Worm (Caenorhabditis elegans) whole organism, L1 larva: ENCODE results near the gene F53C3.8.

Experiments
- C16A3.4 ChIP-seq: fragments of 150-350 bp; optimal IDR thresholded peaks from 2 replicates; lab custom pipeline; 2014; ENCODE audit warnings: missing biosample characterization, missing genetic modification characterization
- C34B4.2 ChIP-seq: sonication (generic microtip); optimal IDR thresholded peaks from 2 replicates; lab custom pipeline; 2017; ENCODE audit warnings: mild to moderate bottlenecking, missing genetic modification characterization, missing compliant biosample characterization
- aly-2 ChIP-seq: fragments of 150-350 bp; optimal IDR thresholded peaks from 2 replicates; lab custom pipeline; 2014; ENCODE audit warnings: missing biosample characterization, missing genetic modification characterization
- ama-1 ChIP-seq: fragments of 150-350 bp; optimal IDR thresholded peaks from 2 replicates; lab custom pipeline; 2014
- blmp-1 ChIP-seq: fragments of 150-350 bp; optimal IDR thresholded peaks from 2 replicates; lab custom pipeline; 2014; ENCODE audit warnings: missing biosample characterization, missing genetic modification characterization
- ceh-63 ChIP-seq: fragments of 200-800 bp; sonication (Bioruptor generic); optimal IDR thresholded peaks from 2 replicates; lab custom pipeline; 2018; ENCODE audit warnings: mild to moderate bottlenecking, missing genetic modification characterization, missing compliant biosample characterization
- ceh-8 ChIP-seq: fragments of 200-800 bp; sonication (Bioruptor generic); optimal IDR thresholded peaks from 2 replicates; lab custom pipeline; 2018; ENCODE audit warnings: mild to moderate bottlenecking, missing genetic modification characterization, moderate library complexity, missing compliant biosample characterization
- ceh-82 ChIP-seq, 3 experiments: fragments of 150-350 bp in 1 of 3; sonication (generic microtip) in 2 of 3; optimal IDR thresholded peaks; 2 replicates each; lab custom pipeline; 2014 to 2017; ENCODE audit warnings: missing biosample characterization in 3 of 3, missing genetic modification characterization in 3 of 3
- ceh-90 ChIP-seq: sonication (generic microtip); optimal IDR thresholded peaks from 2 replicates; lab custom pipeline; 2016; ENCODE audit warnings: missing genetic modification characterization, missing compliant biosample characterization
- dpl-1 ChIP-seq, 3 experiments: fragments of 150-350 bp in 2 of 3; sonication (generic microtip) in 1 of 3; optimal IDR thresholded peaks; 2 replicates each; lab custom pipeline; 2014 to 2017; ENCODE audit warnings: missing biosample characterization in 3 of 3, missing genetic modification characterization in 3 of 3, missing genetic modification reagents in 3 of 3
- efl-1 ChIP-seq, 4 experiments: fragments of 150-350 bp; optimal IDR thresholded peaks in 3 of 4; peaks in 1 of 4; 1 replicate in 1 of 4; 2 replicates in 3 of 4; lab custom pipeline; 2014; ENCODE audit warnings: missing biosample characterization in 2 of 4, missing genetic modification characterization in 2 of 4, missing genetic modification reagents in 2 of 4
- efl-3 ChIP-seq: fragments of 200-800 bp; sonication (Bioruptor generic); optimal IDR thresholded peaks from 2 replicates; lab custom pipeline; 2018; ENCODE audit warnings: mild to moderate bottlenecking, missing genetic modification characterization, missing compliant biosample characterization
- elt-2 ChIP-seq: sonication (generic microtip); optimal IDR thresholded peaks from 2 replicates; lab custom pipeline; 2016; ENCODE audit warnings: missing genetic modification characterization, mild to moderate bottlenecking, inconsistent platforms, missing compliant biosample characterization, missing genetic modification reagents
- elt-3 ChIP-seq, 6 experiments: fragments of 150-350 bp in 1 of 6; sonication (generic microtip); optimal IDR thresholded peaks; 2 replicates each; lab custom pipeline; 2017 to 2018; ENCODE audit warnings: missing biosample characterization in 6 of 6, missing genetic modification characterization in 6 of 6, inconsistent platforms in 1 of 6
- grh-1 ChIP-seq: fragments of 200-800 bp; sonication (Bioruptor generic); IDR thresholded peaks from 2 replicates; pipeline ENCODE4 v1.3.6; 2022; ENCODE audit warnings: missing genetic modification reagents, missing genetic modification characterization, missing compliant biosample characterization
- hlh-17 ChIP-seq: fragments of 200-800 bp; sonication (Bioruptor generic); optimal IDR thresholded peaks from 2 replicates; lab custom pipeline; 2018; ENCODE audit warnings: missing genetic modification characterization, mild to moderate bottlenecking, missing compliant biosample characterization, moderate library complexity, borderline replicate concordance
- hpl-2 ChIP-seq: fragments of 150-350 bp; optimal IDR thresholded peaks from 2 replicates; lab custom pipeline; 2014; ENCODE audit warnings: missing biosample characterization, missing genetic modification reagents, missing genetic modification characterization
- irx-1 ChIP-seq: sonication (generic microtip); optimal IDR thresholded peaks from 2 replicates; lab custom pipeline; 2016; ENCODE audit warnings: missing genetic modification characterization, missing compliant biosample characterization
- isw-1 ChIP-seq: fragments of 200-800 bp; sonication (Bioruptor generic); IDR thresholded peaks from 2 replicates; pipeline ENCODE4 v1.3.6; 2022; ENCODE audit warnings: missing genetic modification characterization, missing compliant biosample characterization
- jun-1 ChIP-seq: fragments of 150-350 bp; optimal IDR thresholded peaks from 2 replicates; lab custom pipeline; 2014; ENCODE audit warnings: missing biosample characterization, missing genetic modification reagents, missing genetic modification characterization
- lin-14 ChIP-seq: fragments of 200-800 bp; sonication (Bioruptor generic); optimal IDR thresholded peaks from 2 replicates; lab custom pipeline; 2018; ENCODE audit warnings: mild to moderate bottlenecking, missing genetic modification characterization, moderate library complexity, missing compliant biosample characterization
- lin-35 ChIP-seq, 2 experiments: fragments of 150-350 bp; optimal IDR thresholded peaks; 2 replicates each; lab custom pipeline; 2014; ENCODE audit warnings: missing biosample characterization in 2 of 2, missing genetic modification characterization in 2 of 2, missing genetic modification reagents in 2 of 2
- lir-3 ChIP-seq: sonication (generic microtip); optimal IDR thresholded peaks from 2 replicates; lab custom pipeline; 2016; ENCODE audit warnings: mild to moderate bottlenecking, missing genetic modification characterization, moderate library complexity, missing compliant biosample characterization; ENCODE audit not compliant: poor library complexity
- lsy-2 ChIP-seq, 2 experiments: fragments of 150-350 bp; optimal IDR thresholded peaks; 2 replicates each; lab custom pipeline; 2014; ENCODE audit warnings: missing biosample characterization in 2 of 2, missing genetic modification characterization in 2 of 2
- mef-2 ChIP-seq: fragments of 150-350 bp; optimal IDR thresholded peaks from 2 replicates; lab custom pipeline; 2014; ENCODE audit warnings: missing biosample characterization, missing genetic modification characterization
- mep-1 ChIP-seq: fragments of 150-350 bp; optimal IDR thresholded peaks from 2 replicates; lab custom pipeline; 2014; ENCODE audit warnings: missing biosample characterization, missing genetic modification characterization
- nhr-12 ChIP-seq: sonication (generic microtip); optimal IDR thresholded peaks from 2 replicates; lab custom pipeline; 2017; ENCODE audit warnings: missing biosample characterization, missing genetic modification characterization
- nhr-19 ChIP-seq: fragments of 200-800 bp; sonication (Bioruptor generic); conservative IDR thresholded peaks from 2 replicates; pipeline ENCODE4 v1.3.6; 2022; ENCODE audit warnings: missing genetic modification characterization, missing compliant biosample characterization
- nhr-20 ChIP-seq: sonication (generic microtip); optimal IDR thresholded peaks from 2 replicates; lab custom pipeline; 2016; ENCODE audit warnings: mild to moderate bottlenecking, missing genetic modification characterization, missing compliant biosample characterization
- nhr-237 ChIP-seq: fragments of 150-350 bp; optimal IDR thresholded peaks from 2 replicates; lab custom pipeline; 2014; ENCODE audit warnings: missing biosample characterization, missing genetic modification characterization
- nhr-71 ChIP-seq: sonication (generic microtip); optimal IDR thresholded peaks from 2 replicates; lab custom pipeline; 2016; ENCODE audit warnings: mild to moderate bottlenecking, missing genetic modification characterization, moderate library complexity, missing compliant biosample characterization
- nhr-76 ChIP-seq: sonication (generic microtip); optimal IDR thresholded peaks from 2 replicates; lab custom pipeline; 2017; ENCODE audit warnings: missing biosample characterization, missing genetic modification characterization
- nhr-77 ChIP-seq: fragments of 150-350 bp; optimal IDR thresholded peaks from 2 replicates; lab custom pipeline; 2014; ENCODE audit warnings: missing biosample characterization, missing genetic modification characterization
- nhr-85 ChIP-seq: sonication (generic microtip); peaks from one replicate; lab custom pipeline; 2016; ENCODE audit warnings: missing genetic modification characterization, inconsistent platforms, missing compliant biosample characterization
- nhr-90 ChIP-seq: sonication (generic microtip); optimal IDR thresholded peaks from 2 replicates; lab custom pipeline; 2016; ENCODE audit warnings: mild to moderate bottlenecking, missing genetic modification characterization, missing compliant biosample characterization; ENCODE audit not compliant: poor library complexity
- pqm-1 ChIP-seq: sonication (generic microtip); optimal IDR thresholded peaks from 3 replicates; lab custom pipeline; 2017; ENCODE audit warnings: missing biosample characterization, missing genetic modification characterization
- skn-1 ChIP-seq: fragments of 150-350 bp; optimal IDR thresholded peaks from 2 replicates; lab custom pipeline; 2014; ENCODE audit warnings: missing biosample characterization, missing genetic modification characterization
- snpc-4 ChIP-seq: fragments of 150-350 bp; optimal IDR thresholded peaks from 2 replicates; lab custom pipeline; 2014; ENCODE audit warnings: missing biosample characterization, missing genetic modification characterization
- snu-23 ChIP-seq: sonication (generic microtip); optimal IDR thresholded peaks from 2 replicates; lab custom pipeline; 2016; ENCODE audit warnings: missing genetic modification characterization, missing compliant biosample characterization
- sup-37 ChIP-seq: fragments of 200-800 bp; sonication (Bioruptor generic); optimal IDR thresholded peaks from 2 replicates; lab custom pipeline; 2018; ENCODE audit warnings: mild to moderate bottlenecking, missing genetic modification characterization, missing compliant biosample characterization
- swsn-7 ChIP-seq: sonication (generic microtip); optimal IDR thresholded peaks from 2 replicates; lab custom pipeline; 2016; ENCODE audit warnings: missing genetic modification characterization, missing compliant biosample characterization
- tbx-2 ChIP-seq: sonication (generic microtip); optimal IDR thresholded peaks from 2 replicates; lab custom pipeline; 2016; ENCODE audit warnings: missing genetic modification characterization, missing compliant biosample characterization
- xbp-1 ChIP-seq: sonication (generic microtip); optimal IDR thresholded peaks from 2 replicates; lab custom pipeline; 2016; ENCODE audit warnings: missing genetic modification characterization, missing compliant biosample characterization
- zag-1 ChIP-seq: fragments of 150-350 bp; optimal IDR thresholded peaks from 2 replicates; lab custom pipeline; 2014; ENCODE audit warnings: missing biosample characterization, missing genetic modification characterization
- zip-4 ChIP-seq: fragments of 200-800 bp; sonication (Bioruptor generic); optimal IDR thresholded peaks from 2 replicates; lab custom pipeline; 2018; ENCODE audit warnings: mild to moderate bottlenecking, missing genetic modification characterization, moderate library complexity, missing compliant biosample characterization
- ztf-4 ChIP-seq: fragments of 150-350 bp; optimal IDR thresholded peaks from 2 replicates; lab custom pipeline; 2014; ENCODE audit warnings: missing biosample characterization, missing genetic modification characterization

The F53C3.8 gene

ce11 chrII:3927943-3928393 is 36.7 kb downstream of the F53C3.8 start, which contains the start of gene plpp-1.1:
plpp-1.1 (minus strand) TSS chrII:3927993.
- TF ChIP-seq nhr-90 (tag; lab: Kevin White, UChicago): no peak
- TF ChIP-seq mef-2: no peak
- TF ChIP-seq isw-1 (GFP tag; lab: Robert Waterston, UW): no peak
- TF ChIP-seq nhr-85 (tag; lab: Kevin White, UChicago): no peak
- no peak for TF ChIP-seq C16A3.4
- no peak for TF ChIP-seq C34B4.2 (tag; lab: Kevin White, UChicago)
- no peak for TF ChIP-seq skn-1 (tag; lab: Kevin White, UChicago)
- no peak for TF ChIP-seq nhr-77 (tag; lab: Kevin White, UChicago)
- TF ChIP-seq pqm-1: no peak
- TF ChIP-seq ceh-63 (GFP tag; lab: Kevin White, UChicago): no peak
- TF ChIP-seq efl-3: no peak
- no peak for TF ChIP-seq ztf-4
- no peak for TF ChIP-seq ceh-8
- no peak for TF ChIP-seq lin-14 (GFP tag; lab: Kevin White, UChicago)
- TF ChIP-seq elt-2 (tag; lab: Kevin White, UChicago): no peak
- TF ChIP-seq dpl-1 (GFP tag; optimal IDR thresholded peaks at IDR 0.05; lab: Kevin White, UChicago): no peak

ce11 chrII:3929446-3929845 is 38.2 kb downstream of the F53C3.8 start:
- no peak for TF ChIP-seq nhr-12 (tag; lab: Kevin White, UChicago)
- peak; percentile 71 for TF ChIP-seq snu-23 (GFP tag; lab: Kevin White, UChicago)
- TF ChIP-seq hpl-2: no peak
- TF ChIP-seq ceh-90 (tag; lab: Kevin White, UChicago): no peak
- TF ChIP-seq grh-1 (GFP tag; lab: Robert Waterston, UW): peak; percentile 85
- peak; percentile 7 to 61 for TF ChIP-seq lsy-2 (tag; optimal IDR thresholded peaks at IDR 0.05; lab: Kevin White, UChicago)
- TF ChIP-seq ceh-82 (tag; optimal IDR thresholded peaks at IDR 0.05; lab: Kevin White, UChicago): peak in 1 of 3 experiments; percentile 6
- TF ChIP-seq efl-1 (optimal IDR thresholded peaks at IDR 0.05; lab: Kevin White, UChicago): peak; percentile 6 to 36
- peak; percentile 7 to 81 for TF ChIP-seq efl-1 (GFP tag; optimal IDR thresholded peaks at IDR 0.05 in 1 of 2; lab: Kevin White, UChicago)
- TF ChIP-seq elt-3 (tag; optimal IDR thresholded peaks at IDR 0.05; lab: Kevin White, UChicago): peak in 2 of 6 experiments; percentile 9 to 33
- TF ChIP-seq nhr-71 (tag; lab: Kevin White, UChicago): peak; percentile 60
- TF ChIP-seq nhr-90 (tag; lab: Kevin White, UChicago): peak; percentile 12
- peak; percentile 10 to 69 for TF ChIP-seq lin-35 (GFP tag; optimal IDR thresholded peaks at IDR 0.05; lab: Kevin White, UChicago)
- TF ChIP-seq tbx-2: peak; percentile 47
- peak; percentile 38 for TF ChIP-seq C16A3.4
- peak; percentile 54 for TF ChIP-seq mep-1
- peak; percentile 41 for TF ChIP-seq skn-1 (tag; lab: Kevin White, UChicago)
- peak in 2 of 3 experiments; percentile 26 to 48 for TF ChIP-seq dpl-1 (GFP tag; optimal IDR thresholded peaks at IDR 0.05; lab: Kevin White, UChicago)
- peak; percentile 61 for TF ChIP-seq nhr-20
- TF ChIP-seq nhr-85 (tag; lab: Kevin White, UChicago): peak; percentile 58
- TF ChIP-seq nhr-77 (tag; lab: Kevin White, UChicago): peak; percentile 33
- TF ChIP-seq hlh-17 (GFP tag; lab: Kevin White, UChicago): no peak
- no peak for TF ChIP-seq jun-1 (tag; lab: Kevin White, UChicago)
- peak; percentile 84 for TF ChIP-seq lin-14 (GFP tag; lab: Kevin White, UChicago)
- TF ChIP-seq nhr-237 (tag; lab: Kevin White, UChicago): peak; percentile 3
- TF ChIP-seq nhr-19 (GFP tag; lab: Robert Waterston, UW): peak; percentile 19; the same call in 1 of the 2 replicates
- no peak for TF ChIP-seq swsn-7 (tag; lab: Kevin White, UChicago)
- TF ChIP-seq blmp-1: peak; percentile 80

ce11 chrII:3930478-3931182 is 39.4 kb downstream of the F53C3.8 start:
- no peak for TF ChIP-seq lir-3 (tag; lab: Kevin White, UChicago)
- TF ChIP-seq nhr-76 (tag; lab: Kevin White, UChicago): no peak
- peak; percentile 73 for TF ChIP-seq nhr-71 (tag; lab: Kevin White, UChicago)
- TF ChIP-seq elt-2 (tag; lab: Kevin White, UChicago): no peak
- peak; percentile 65 for TF ChIP-seq nhr-20
- TF ChIP-seq xbp-1 (tag; lab: Kevin White, UChicago): peak; percentile 15
- peak; percentile 91 for TF ChIP-seq blmp-1
- TF ChIP-seq ztf-4: no peak
- no peak for TF ChIP-seq sup-37
- no peak for TF ChIP-seq snpc-4
- no peak for TF ChIP-seq aly-2 (tag; lab: Kevin White, UChicago)
- no peak for TF ChIP-seq zip-4 (GFP tag; lab: Kevin White, UChicago)
- peak; percentile 39 to 70 (median 65) for TF ChIP-seq dpl-1 (GFP tag; optimal IDR thresholded peaks at IDR 0.05; lab: Kevin White, UChicago)
- TF ChIP-seq zag-1: no peak
- TF ChIP-seq ama-1 (lab: Kevin White, UChicago): no peak
- peak; percentile 83 for TF ChIP-seq lin-14 (GFP tag; lab: Kevin White, UChicago)
- peak in 1 of 3 experiments; percentile 48 for TF ChIP-seq ceh-82 (tag; optimal IDR thresholded peaks at IDR 0.05; lab: Kevin White, UChicago)
- TF ChIP-seq swsn-7 (tag; lab: Kevin White, UChicago): peak; percentile 45
- peak; percentile 53 to 54 for TF ChIP-seq lsy-2 (tag; optimal IDR thresholded peaks at IDR 0.05; lab: Kevin White, UChicago)
- no peak for TF ChIP-seq mef-2
- no peak for TF ChIP-seq irx-1
